Worm (Caenorhabditis elegans) whole organism, L4/young adult: ENCODE data around the gene lec-2.

Experiments
- W03F9.2 ChIP-seq: fragments of 150-350 bp; optimal IDR thresholded peaks from 2 replicates; lab custom pipeline; 2014; ENCODE audit warnings: missing biosample characterization, missing genetic modification characterization
- dao-5 ChIP-seq: sonication (generic microtip); optimal IDR thresholded peaks from 2 replicates; lab custom pipeline; 2016; ENCODE audit warnings: missing genotype, missing genetic modification characterization, moderate library complexity, missing compliant biosample characterization
- him-1 ChIP-seq: sonication (generic microtip); optimal IDR thresholded peaks from 2 replicates; lab custom pipeline; 2016; ENCODE audit warnings: missing genotype, missing genetic modification reagents, missing genetic modification characterization, missing compliant biosample characterization

DNA sequence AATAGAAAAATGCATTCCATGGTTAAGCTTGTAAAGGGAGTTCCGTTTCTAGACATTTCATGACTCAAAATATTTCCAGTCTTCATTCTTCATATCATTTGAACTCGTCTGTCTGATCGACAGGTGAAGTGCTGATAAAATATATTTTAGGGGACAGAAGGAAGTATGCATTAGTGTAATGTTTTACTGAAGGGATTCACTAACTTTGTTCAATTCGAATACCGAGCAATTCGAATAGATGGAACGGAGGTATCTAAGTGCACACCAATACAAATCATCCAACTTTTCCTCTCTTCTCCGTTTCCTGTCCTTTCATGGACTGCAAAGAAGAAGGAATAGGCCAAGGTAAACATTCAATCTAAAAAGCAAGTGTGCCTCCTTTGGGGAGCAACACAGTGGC, 52.2 kb downstream of the lec-2 start:
- TF ChIP-seq him-1 (tag; lab: Kevin White, UChicago), result no peak
- no peak for TF ChIP-seq dao-5
- TF ChIP-seq W03F9.2, result no peak
